Worm (Caenorhabditis elegans) whole organism, L4 larva: ENCODE measurements around the gene C39B5.14.
A peak's percentile ranks its signal among the peaks of the same experiment; 100 is the strongest.

Experiments
- F10B5.3 ChIP-seq: sonication (generic microtip); optimal IDR thresholded peaks from 2 replicates; lab custom pipeline; 2016; ENCODE audit warnings: mild to moderate bottlenecking, missing genetic modification characterization, missing compliant biosample characterization
- F26F4.8 ChIP-seq: fragments of 200-800 bp; sonication (Bioruptor generic); conservative IDR thresholded peaks from 2 replicates; pipeline ENCODE4 v1.3.6; 2022; ENCODE audit warnings: missing genetic modification characterization, missing compliant biosample characterization
- F44E2.7 ChIP-seq: fragments of 200-800 bp; sonication (Bioruptor generic); IDR thresholded peaks from 2 replicates; pipeline ENCODE4 v2.1.2; 2022; ENCODE audit warnings: missing genetic modification characterization, missing compliant biosample characterization
- Y5F2A.4 ChIP-seq: fragments of 200-800 bp; sonication (Bioruptor generic); optimal IDR thresholded peaks from 2 replicates; lab custom pipeline; 2018; ENCODE audit warnings: mild to moderate bottlenecking, missing genetic modification characterization, missing compliant biosample characterization
- Y75B8A.6 ChIP-seq: fragments of 200-800 bp; sonication (Bioruptor generic); IDR thresholded peaks from 2 replicates; pipeline ENCODE4 v1.3.6; 2022; ENCODE audit warnings: missing genetic modification reagents, missing genetic modification characterization, missing compliant biosample characterization
- aha-1 ChIP-seq: fragments of 150-350 bp; peaks from one replicate; lab custom pipeline; 2014; ENCODE audit warnings: missing biosample characterization, missing genetic modification characterization
- ceh-62 ChIP-seq: sonication (generic microtip); optimal IDR thresholded peaks from 2 replicates; lab custom pipeline; 2017; ENCODE audit warnings: missing biosample characterization, missing genetic modification characterization
- ces-1 ChIP-seq: fragments of 150-350 bp; sonication (generic microtip); optimal IDR thresholded peaks from 4 replicates; lab custom pipeline; 2014; ENCODE audit warnings: missing biosample characterization, missing genetic modification reagents, missing genetic modification characterization
- daf-16 ChIP-seq, 3 experiments: sonication (generic microtip); optimal IDR thresholded peaks; 2 replicates each; lab custom pipeline; 2016 to 2017; ENCODE audit warnings: missing genetic modification characterization in 3 of 3, missing genetic modification reagents in 3 of 3, mild to moderate bottlenecking in 2 of 3, missing compliant biosample characterization in 2 of 3, missing biosample characterization in 1 of 3, moderate library complexity in 1 of 3
- dmd-6 ChIP-seq: fragments of 200-800 bp; sonication (Bioruptor generic); IDR thresholded peaks from 2 replicates; pipeline ENCODE4 v1.3.6; 2022; ENCODE audit warnings: missing genetic modification reagents, missing genetic modification characterization, missing compliant biosample characterization
- dve-1 ChIP-seq: sonication (generic microtip); optimal IDR thresholded peaks from 2 replicates; lab custom pipeline; 2017; ENCODE audit warnings: antibody characterized with exemption, mild to moderate bottlenecking, missing genetic modification characterization, missing compliant biosample characterization; ENCODE audit not compliant: insufficient read depth
- fos-1 ChIP-seq: fragments of 150-350 bp; optimal IDR thresholded peaks from 2 replicates; lab custom pipeline; 2014; ENCODE audit warnings: missing biosample characterization, missing genetic modification characterization
- hmg-1.1 ChIP-seq: fragments of 200-800 bp; sonication (Bioruptor generic); IDR thresholded peaks from 2 replicates; pipeline ENCODE4 v1.3.6; 2022; ENCODE audit warnings: missing genetic modification reagents, missing genetic modification characterization, missing compliant biosample characterization
- lin-13 ChIP-seq: fragments of 150-350 bp; optimal IDR thresholded peaks from 2 replicates; lab custom pipeline; 2014; ENCODE audit warnings: missing biosample characterization, missing genetic modification reagents, missing genetic modification characterization
- lin-38 ChIP-seq: fragments of 200-800 bp; sonication (Bioruptor generic); IDR thresholded peaks from 2 replicates; pipeline ENCODE4 v1.3.6; 2022; ENCODE audit warnings: missing genetic modification reagents, missing genetic modification characterization, missing compliant biosample characterization
- lin-39 ChIP-seq: fragments of 150-350 bp; optimal IDR thresholded peaks from 2 replicates; lab custom pipeline; 2014; ENCODE audit warnings: missing biosample characterization, missing genetic modification reagents, missing genetic modification characterization
- lir-3 ChIP-seq: sonication (generic microtip); optimal IDR thresholded peaks from 2 replicates; lab custom pipeline; 2016; ENCODE audit warnings: mild to moderate bottlenecking, missing genetic modification characterization, missing compliant biosample characterization
- madf-5 ChIP-seq, 2 experiments: fragments of 200-800 bp; sonication (Bioruptor generic); IDR thresholded peaks; 2 replicates each; pipeline ENCODE4 v1.3.6; 2022; ENCODE audit warnings: missing compliant biosample characterization in 2 of 2, missing genetic modification characterization in 2 of 2
- mdt-29 ChIP-seq: fragments of 200-800 bp; sonication (Bioruptor generic); IDR thresholded peaks from 2 replicates; pipeline ENCODE4 v1.3.6; 2022; ENCODE audit warnings: missing genetic modification reagents, missing genetic modification characterization, missing compliant biosample characterization
- mes-2 ChIP-seq: sonication (generic microtip); optimal IDR thresholded peaks from 2 replicates; lab custom pipeline; 2016; ENCODE audit warnings: missing genotype, mild to moderate bottlenecking, missing genetic modification characterization, missing compliant biosample characterization; ENCODE audit not compliant: poor library complexity, severe bottlenecking
- mxl-3 ChIP-seq: fragments of 200-800 bp; sonication (Bioruptor generic); optimal IDR thresholded peaks from 2 replicates; lab custom pipeline; 2018; ENCODE audit warnings: mild to moderate bottlenecking, missing genetic modification characterization, missing compliant biosample characterization
- nhr-102 ChIP-seq: sonication (generic microtip); optimal IDR thresholded peaks from 2 replicates; lab custom pipeline; 2016; ENCODE audit warnings: mild to moderate bottlenecking, missing genetic modification characterization, moderate library complexity, missing compliant biosample characterization
- nhr-28 ChIP-seq: fragments of 150-350 bp; optimal IDR thresholded peaks from 2 replicates; lab custom pipeline; 2014; ENCODE audit warnings: missing biosample characterization, missing genetic modification characterization
- nhr-76 ChIP-seq: fragments of 150-350 bp; optimal IDR thresholded peaks from 2 replicates; lab custom pipeline; 2014; ENCODE audit warnings: missing biosample characterization, missing genetic modification characterization
- pqm-1 ChIP-seq: sonication (generic microtip); optimal IDR thresholded peaks from 2 replicates; lab custom pipeline; 2017; ENCODE audit warnings: missing biosample characterization, missing genetic modification characterization
- saeg-2 ChIP-seq: fragments of 200-800 bp; sonication (Bioruptor generic); IDR thresholded peaks from 2 replicates; pipeline ENCODE4 v1.3.6; 2022; ENCODE audit warnings: missing genetic modification reagents, missing genetic modification characterization, missing compliant biosample characterization
- skn-1 ChIP-seq: fragments of 150-350 bp; optimal IDR thresholded peaks from 2 replicates; lab custom pipeline; 2014; ENCODE audit warnings: missing biosample characterization, missing genetic modification characterization
- snpc-4 ChIP-seq: fragments of 150-350 bp; optimal IDR thresholded peaks from 2 replicates; lab custom pipeline; 2014; ENCODE audit warnings: missing biosample characterization, missing genetic modification characterization
- spr-1 ChIP-seq: sonication (generic microtip); optimal IDR thresholded peaks from 2 replicates; lab custom pipeline; 2016; ENCODE audit warnings: mild to moderate bottlenecking, missing genetic modification characterization, missing compliant biosample characterization
- tag-97 ChIP-seq: fragments of 200-800 bp; sonication (Bioruptor generic); IDR thresholded peaks from 2 replicates; pipeline ENCODE4 v1.3.6; 2022; ENCODE audit warnings: missing genetic modification characterization, missing compliant biosample characterization
- zfp-2 ChIP-seq: sonication (generic microtip); optimal IDR thresholded peaks from 2 replicates; lab custom pipeline; 2016; ENCODE audit warnings: mild to moderate bottlenecking, missing genetic modification characterization, missing compliant biosample characterization

Gene C39B5.14

DNA sequence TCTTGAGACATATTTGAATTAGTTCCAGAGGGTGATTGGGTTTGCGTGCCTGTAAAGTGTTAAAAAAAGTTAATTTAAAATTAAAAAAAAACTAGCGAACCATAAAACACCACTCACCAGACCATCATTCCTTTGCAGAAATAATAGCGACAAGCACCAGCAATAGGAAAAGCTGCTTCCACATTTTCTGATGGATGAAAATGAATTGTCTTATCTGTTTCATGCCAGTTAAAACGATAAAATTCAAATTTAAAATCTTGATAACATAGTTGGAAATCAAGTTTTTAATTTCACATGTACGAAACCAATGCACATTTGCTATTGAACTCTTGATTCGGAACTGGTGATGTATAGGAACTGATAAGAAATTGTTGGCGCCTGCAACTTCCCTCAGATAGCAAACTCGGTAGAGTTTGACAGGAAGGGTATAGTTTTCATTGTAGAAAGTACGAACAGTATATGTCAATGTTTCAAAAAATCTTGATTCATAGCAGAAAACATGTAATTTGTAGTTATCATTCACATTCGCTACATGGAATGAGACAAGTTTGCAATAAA is 28.4 kb downstream of the C39B5.14 start, which contains the start of gene C39B5.10 (continued):
- no peak for TF ChIP-seq fos-1 (tag; lab: Kevin White, UChicago)
- TF ChIP-seq skn-1: no peak
- TF ChIP-seq ceh-62: no peak
- TF ChIP-seq mxl-3 (GFP tag; lab: Kevin White, UChicago): peak; percentile 2
- TF ChIP-seq snpc-4: no peak
- no peak for TF ChIP-seq lin-39 (tag; lab: Kevin White, UChicago)
- TF ChIP-seq dmd-6: peak; percentile 55
- TF ChIP-seq saeg-2: no peak
- no peak for TF ChIP-seq dve-1
- TF ChIP-seq tag-97: no peak
- TF ChIP-seq Y5F2A.4 (GFP tag; lab: Kevin White, UChicago): no peak
- TF ChIP-seq Y75B8A.6 (GFP tag; lab: Robert Waterston, UW): no peak
- no peak for TF ChIP-seq madf-5 (GFP tag; IDR thresholded peaks at IDR 0.05; lab: Robert Waterston, UW)
- TF ChIP-seq nhr-28 (tag; lab: Kevin White, UChicago): peak; percentile 39
- no peak for TF ChIP-seq lin-13 (GFP tag; lab: Kevin White, UChicago)
- TF ChIP-seq F10B5.3 (tag; lab: Kevin White, UChicago): no peak

ce11 chrIII:2240471-2240870 is 29.3 kb downstream of the C39B5.14 start, which contains the start of gene srz-56:
srz-56 (plus strand) TSS chrIII:2240771.
- TF ChIP-seq mdt-29 (GFP tag; lab: Robert Waterston, UW) (no peak), spr-1 (no peak), lin-38 (no peak), F44E2.7 (no peak), lir-3 (tag; lab: Kevin White, UChicago) (no peak), zfp-2 (tag; lab: Kevin White, UChicago) (no peak)
- TF ChIP-seq, all 104 proteins: peak for 0

DNA sequence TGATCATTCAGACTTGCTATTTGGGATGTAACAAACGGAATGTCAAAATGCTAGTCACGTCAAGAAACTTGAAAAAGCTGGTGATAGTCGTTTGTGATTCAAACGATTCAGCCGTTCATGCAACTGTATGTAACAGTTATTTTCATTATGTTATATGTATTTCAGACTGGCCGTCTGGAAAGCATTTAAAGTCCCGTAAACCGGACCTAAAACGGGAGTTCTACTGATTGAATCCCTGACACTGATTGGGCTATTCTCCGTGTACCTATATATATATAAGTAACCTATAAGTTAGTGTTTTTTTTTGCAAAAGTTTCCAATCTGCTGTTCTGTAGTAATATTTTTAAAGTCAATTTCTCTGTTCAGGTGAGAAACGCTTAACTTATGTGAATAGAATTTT is 32.4 kb downstream of the C39B5.14 start:
- TF ChIP-seq nhr-76 (no peak), spr-1 (no peak), aha-1 (tag; lab: Kevin White, UChicago) (peak; percentile 94)

DNA sequence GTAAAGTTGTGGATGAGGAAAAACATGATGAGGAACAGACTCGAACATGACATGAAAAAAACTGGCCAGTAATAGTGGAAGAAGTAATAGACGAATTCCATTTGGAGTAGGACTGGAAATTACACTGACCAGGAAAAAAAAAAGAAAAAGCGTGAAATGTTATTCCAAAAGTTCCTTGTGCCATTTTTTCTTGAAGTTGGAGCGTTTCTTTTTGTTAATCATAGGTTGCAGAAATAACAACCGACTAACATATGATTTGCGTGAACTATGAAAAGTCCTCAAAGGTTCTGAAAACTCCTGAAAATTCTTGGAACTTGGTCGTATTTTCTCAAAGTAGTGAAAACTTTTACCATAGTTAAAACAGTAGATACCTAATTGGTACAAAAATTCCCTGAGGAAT is 34.5 kb downstream of the C39B5.14 start, which contains the start of gene srd-67:
Gene srd-67 (minus strand): TSS at position 101 of the 400 bp plus-strand sequence.
- TF ChIP-seq hmg-1.1 (GFP tag; lab: Robert Waterston, UW) (no peak), aha-1 (tag; lab: Kevin White, UChicago) (peak; percentile 14)

DNA sequence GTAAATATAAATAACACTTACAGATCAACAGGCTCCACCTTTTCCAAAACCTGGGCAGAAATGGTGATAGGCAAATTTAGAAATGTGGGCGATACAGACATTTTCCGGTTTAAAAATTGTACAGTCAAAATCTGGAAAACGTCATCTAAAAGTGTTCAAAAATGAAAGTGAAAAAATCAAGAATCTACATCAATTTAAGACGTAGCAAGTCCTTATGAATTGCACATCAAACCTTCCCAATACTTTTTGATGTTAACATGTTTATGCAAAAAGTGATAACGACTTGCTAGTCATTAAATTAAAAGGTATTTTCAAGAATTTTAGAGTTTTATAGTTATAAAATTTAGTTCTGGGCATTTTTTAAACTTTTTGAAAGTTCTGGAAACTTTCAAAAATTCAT is 40.1 kb downstream of the C39B5.14 start, which contains the start of gene fbxa-7:
Gene fbxa-7 (minus strand): TSS at position 101 of the 400 bp plus-strand sequence.
- TF ChIP-seq mes-2 (no peak), ces-1 (GFP tag; lab: Kevin White, UChicago) (no peak), nhr-102 (tag; lab: Kevin White, UChicago) (no peak)
- TF ChIP-seq, all 104 proteins: peak for 0

DNA sequence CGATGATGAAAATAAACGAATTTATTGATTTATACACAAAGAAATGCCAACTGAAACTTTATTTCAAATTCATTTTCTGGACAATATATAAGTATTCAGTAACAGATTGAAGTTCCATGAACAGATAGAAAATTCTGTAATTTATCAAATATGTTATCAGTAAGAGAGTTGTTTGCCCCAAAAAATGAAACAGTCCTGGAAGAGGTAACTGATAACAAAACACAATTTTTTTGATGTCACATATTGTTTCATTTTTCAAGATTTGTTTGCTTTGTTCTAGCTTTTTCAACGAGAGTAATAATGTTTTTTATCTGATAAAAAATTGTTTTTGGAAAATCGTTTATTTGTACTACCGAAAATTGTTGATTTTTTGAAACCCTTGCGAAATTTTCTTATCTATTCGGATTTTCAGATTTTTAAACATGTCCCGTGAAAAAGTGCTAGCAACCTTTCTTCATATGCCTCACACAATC is 41.8 kb downstream of the C39B5.14 start, which contains the start of gene fbxa-73:
Gene fbxa-73 (plus strand): TSS at position 423 of the 473 bp plus-strand sequence.
- no peak for TF ChIP-seq daf-16 (GFP tag; optimal IDR thresholded peaks at IDR 0.05; lab: Kevin White, UChicago)
- TF ChIP-seq daf-16 (tag; optimal IDR thresholded peaks at IDR 0.05; lab: Kevin White, UChicago): peak; percentile 84
- peak; percentile 64 for TF ChIP-seq nhr-28 (tag; lab: Kevin White, UChicago)
- peak; percentile 83 for TF ChIP-seq pqm-1 (tag; lab: Kevin White, UChicago)
- no peak for TF ChIP-seq F26F4.8 (GFP tag; lab: Robert Waterston, UW)
- TF ChIP-seq, all 104 proteins: peak for 3
